Fruit fly (Drosophila melanogaster) whole organism: ENCODE data around the gene BCAS2.

ENCODE experiments used
- Dll ChIP-seq: fragments of >200 bp; optimal IDR thresholded peaks from 2 replicates; lab custom pipeline; 2017
- pan ChIP-seq: fragments of >200 bp; optimal IDR thresholded peaks from 2 replicates; lab custom pipeline; 2017
- psq ChIP-seq: fragments of >200 bp; optimal IDR thresholded peaks from 2 replicates; lab custom pipeline; 2017
- usp ChIP-seq: fragments of >200 bp; optimal IDR thresholded peaks from 2 replicates; lab custom pipeline; 2017; ENCODE audit warnings: missing biosample characterization, missing genetic modification characterization, mixed read lengths

DNA sequence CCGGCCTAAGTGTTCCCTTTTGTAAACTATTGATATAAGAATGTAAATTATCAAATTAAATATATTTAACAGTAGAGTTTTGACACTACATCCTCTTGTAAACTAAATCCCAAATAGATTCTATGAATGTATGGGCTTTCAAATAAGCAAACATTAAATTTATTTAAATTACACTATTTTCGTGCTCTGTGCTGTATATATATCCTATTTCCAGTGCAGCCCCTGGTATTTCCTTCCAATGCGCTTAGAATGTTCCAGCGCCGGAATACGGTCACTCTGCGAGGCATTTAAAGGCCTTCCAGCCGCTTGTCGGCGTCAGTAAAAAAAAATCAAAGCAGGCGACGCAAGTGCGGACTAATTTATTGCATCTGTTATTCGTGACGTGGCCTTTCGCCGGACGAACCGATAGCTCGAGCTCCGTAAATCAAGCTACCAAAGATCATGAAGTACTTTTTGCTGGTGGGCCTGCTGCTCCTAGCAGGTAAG lies 26.3 kb upstream of the BCAS2 start, which contains the start of gene Gp93:
- TF ChIP-seq pan (lab: Kevin White, UChicago): no peak
- TF ChIP-seq psq (lab: Kevin White, UChicago): no peak
- no peak for TF ChIP-seq usp (GFP tag; lab: Kevin White, UChicago)
- no peak for TF ChIP-seq Dll (lab: Kevin White, UChicago)
